Fruit fly (Drosophila melanogaster) whole organism, prepupa: ENCODE measurements around the gene CG31677.
A peak's percentile ranks its signal among the peaks of the same experiment; 100 is the strongest.

Experiments
- Blimp-1 ChIP-seq: fragments of 200-800 bp; sonication (Bioruptor generic); optimal IDR thresholded peaks from 3 replicates; lab custom pipeline; 2017; ENCODE audit warnings: missing biosample characterization, missing genetic modification characterization, mild to moderate bottlenecking, moderate library complexity, missing genetic modification reagents
- CG10631 ChIP-seq: fragments of 200-800 bp; sonication (Bioruptor generic); optimal IDR thresholded peaks from 2 replicates; lab custom pipeline; 2016; ENCODE audit warnings: missing biosample characterization, missing genetic modification characterization
- CG10669 ChIP-seq: fragments of 200-800 bp; sonication (Bioruptor generic); optimal IDR thresholded peaks from 3 replicates; lab custom pipeline; 2018; ENCODE audit warnings: missing biosample characterization, mild to moderate bottlenecking, missing genetic modification characterization, moderate library complexity
- CG11294 ChIP-seq: fragments of 200-800 bp; sonication (Bioruptor generic); IDR thresholded peaks from 2 replicates; pipeline ENCODE4 v1.3.6; 2022; ENCODE audit warnings: missing biosample characterization, missing genetic modification characterization
- CG11762 ChIP-seq: fragments of 200-800 bp; sonication (Bioruptor generic); optimal IDR thresholded peaks from 3 replicates; lab custom pipeline; 2016; ENCODE audit warnings: missing biosample characterization, missing genetic modification characterization; ENCODE audit not compliant: insufficient read depth
- CG15336 ChIP-seq: fragments of 200-800 bp; sonication (Bioruptor generic); IDR thresholded peaks from 2 replicates; pipeline ENCODE4 v1.3.6; 2022; ENCODE audit warnings: missing biosample characterization, missing genetic modification characterization
- CG1621 ChIP-seq: fragments of 200-800 bp; sonication (Bioruptor generic); optimal IDR thresholded peaks from 3 replicates; lab custom pipeline; 2018; ENCODE audit warnings: missing biosample characterization, mild to moderate bottlenecking, missing genetic modification characterization
- CG16779 ChIP-seq: fragments of 200-800 bp; sonication (Bioruptor generic); optimal IDR thresholded peaks from 3 replicates; lab custom pipeline; 2017; ENCODE audit warnings: missing biosample characterization, mild to moderate bottlenecking, missing genetic modification characterization
- CG3032 ChIP-seq: fragments of 200-800 bp; optimal IDR thresholded peaks from 2 replicates; lab custom pipeline; 2019; ENCODE audit warnings: missing biosample characterization, mild to moderate bottlenecking, missing genetic modification characterization, moderate library complexity
- CG31627 ChIP-seq: fragments of 200-800 bp; sonication (Bioruptor generic); optimal IDR thresholded peaks from 3 replicates; lab custom pipeline; 2016; ENCODE audit warnings: missing biosample characterization, missing genetic modification characterization
- CG32006 ChIP-seq: fragments of 200-800 bp; sonication (Bioruptor generic); optimal IDR thresholded peaks from 3 replicates; lab custom pipeline; 2017; ENCODE audit warnings: missing biosample characterization, mild to moderate bottlenecking, missing genetic modification characterization
- CG34406 ChIP-seq: fragments of 200-800 bp; sonication (Bioruptor generic); optimal IDR thresholded peaks from 3 replicates; lab custom pipeline; 2016; ENCODE audit warnings: missing biosample characterization, missing genetic modification characterization
- CG3919 ChIP-seq: fragments of 200-800 bp; sonication (Bioruptor generic); optimal IDR thresholded peaks from 3 replicates; lab custom pipeline; 2016; ENCODE audit warnings: missing biosample characterization, missing genetic modification characterization
- CG6163 ChIP-seq: fragments of 200-800 bp; sonication (Bioruptor generic); IDR thresholded peaks from 3 replicates; pipeline ENCODE4 v1.3.6; 2022; ENCODE audit warnings: missing biosample characterization, missing genetic modification characterization
- CG6808 ChIP-seq: fragments of 200-800 bp; sonication (Bioruptor generic); optimal IDR thresholded peaks from 3 replicates; lab custom pipeline; 2017; ENCODE audit warnings: missing biosample characterization, missing genetic modification characterization, mild to moderate bottlenecking, moderate library complexity, missing genetic modification reagents
- CG6854 ChIP-seq: fragments of 200-800 bp; sonication (Bioruptor generic); optimal IDR thresholded peaks from 2 replicates; lab custom pipeline; 2017; ENCODE audit warnings: missing biosample characterization, mild to moderate bottlenecking, missing genetic modification characterization
- CG7368 ChIP-seq: fragments of 200-800 bp; sonication (Bioruptor generic); optimal IDR thresholded peaks from 3 replicates; lab custom pipeline; 2016; ENCODE audit warnings: missing biosample characterization, missing genetic modification characterization
- CG8119 ChIP-seq: fragments of 200-800 bp; sonication (Bioruptor generic); IDR thresholded peaks from 3 replicates; pipeline ENCODE4 v1.3.6; 2022; ENCODE audit warnings: missing biosample characterization, missing genetic modification characterization
- CG8319 ChIP-seq: fragments of 200-800 bp; sonication (Bioruptor generic); optimal IDR thresholded peaks from 3 replicates; lab custom pipeline; 2016; ENCODE audit warnings: missing biosample characterization, missing genetic modification characterization
- CG8632 ChIP-seq: fragments of 200-800 bp; sonication (Bioruptor generic); optimal IDR thresholded peaks from 3 replicates; lab custom pipeline; 2016; ENCODE audit warnings: missing biosample characterization, missing genetic modification characterization
- CG9139 ChIP-seq: fragments of 200-800 bp; sonication (Bioruptor generic); optimal IDR thresholded peaks from 3 replicates; lab custom pipeline; 2017; ENCODE audit warnings: missing biosample characterization, mild to moderate bottlenecking, missing genetic modification characterization
- Eip78C ChIP-seq: fragments of 200-800 bp; sonication (Bioruptor generic); peaks from one replicate; lab custom pipeline; 2016; ENCODE audit warnings: missing biosample characterization, missing genetic modification characterization
- Eip93F ChIP-seq: fragments of 200-800 bp; sonication (Bioruptor generic); optimal IDR thresholded peaks from 2 replicates; lab custom pipeline; 2016; ENCODE audit warnings: missing biosample characterization, mild to moderate bottlenecking, missing genetic modification characterization
- Ets21C ChIP-seq: fragments of 200-800 bp; sonication (Bioruptor generic); optimal IDR thresholded peaks from 3 replicates; lab custom pipeline; 2016; ENCODE audit warnings: missing biosample characterization, missing genetic modification characterization
- Ets96B ChIP-seq: fragments of 200-800 bp; optimal IDR thresholded peaks from 2 replicates; lab custom pipeline; 2019; ENCODE audit warnings: missing biosample characterization, mild to moderate bottlenecking, missing genetic modification characterization, moderate library complexity
- Gug ChIP-seq: fragments of 200-800 bp; sonication (Bioruptor generic); IDR thresholded peaks from 2 replicates; pipeline ENCODE4 v1.3.6; 2022; ENCODE audit warnings: missing biosample characterization, missing genetic modification characterization
- Hr38 ChIP-seq: sonication (Bioruptor generic); optimal IDR thresholded peaks from 2 replicates; lab custom pipeline; 2016; ENCODE audit warnings: missing biosample characterization, missing genetic modification characterization
- Hr4 ChIP-seq: fragments of 200-800 bp; sonication (Bioruptor generic); optimal IDR thresholded peaks from 3 replicates; lab custom pipeline; 2016; ENCODE audit warnings: missing biosample characterization, missing genetic modification characterization
- Lpt ChIP-seq: fragments of 200-800 bp; sonication (Bioruptor generic); optimal IDR thresholded peaks from 3 replicates; lab custom pipeline; 2016; ENCODE audit warnings: missing biosample characterization, missing genetic modification characterization
- Met ChIP-seq: fragments of 200-800 bp; sonication (Bioruptor generic); optimal IDR thresholded peaks from 3 replicates; lab custom pipeline; 2016; ENCODE audit warnings: missing biosample characterization, missing genetic modification characterization
- Smox ChIP-seq: fragments of 200-800 bp; sonication (Bioruptor generic); optimal IDR thresholded peaks from 3 replicates; lab custom pipeline; 2016; ENCODE audit warnings: missing biosample characterization, missing genetic modification characterization
- Sox102F ChIP-seq: fragments of 200-800 bp; sonication (Bioruptor generic); optimal IDR thresholded peaks from 2 replicates; lab custom pipeline; 2016; ENCODE audit warnings: missing biosample characterization, mild to moderate bottlenecking, missing genetic modification characterization
- Sox14 ChIP-seq: fragments of 200-800 bp; sonication (Bioruptor generic); optimal IDR thresholded peaks from 3 replicates; lab custom pipeline; 2016; ENCODE audit warnings: missing biosample characterization, missing genetic modification characterization
- achi ChIP-seq: fragments of 200-800 bp; sonication (Bioruptor generic); optimal IDR thresholded peaks from 3 replicates; lab custom pipeline; 2016; ENCODE audit warnings: missing biosample characterization, missing genetic modification characterization
- acj6 ChIP-seq: fragments of 200-800 bp; sonication (Bioruptor generic); optimal IDR thresholded peaks from 3 replicates; lab custom pipeline; 2016; ENCODE audit warnings: missing biosample characterization, missing genetic modification characterization
- cyc ChIP-seq: fragments of 200-800 bp; sonication (Bioruptor generic); optimal IDR thresholded peaks from 3 replicates; lab custom pipeline; 2016; ENCODE audit warnings: missing biosample characterization, missing genetic modification characterization
- dac ChIP-seq: fragments of 200-800 bp; sonication (Bioruptor generic); optimal IDR thresholded peaks from 2 replicates; lab custom pipeline; 2017; ENCODE audit warnings: missing biosample characterization, mild to moderate bottlenecking, missing genetic modification characterization
- eg ChIP-seq: fragments of 200-800 bp; sonication (Bioruptor generic); IDR thresholded peaks from 3 replicates; pipeline ENCODE4 v1.3.6; 2022; ENCODE audit warnings: missing biosample characterization, missing genetic modification characterization
- esn ChIP-seq: fragments of 200-800 bp; sonication (Bioruptor generic); optimal IDR thresholded peaks from 2 replicates; lab custom pipeline; 2016; ENCODE audit warnings: missing biosample characterization, mild to moderate bottlenecking, missing genetic modification characterization, moderate library complexity
- fd59A ChIP-seq: fragments of 200-800 bp; sonication (Bioruptor generic); optimal IDR thresholded peaks from 2 replicates; lab custom pipeline; 2017; ENCODE audit warnings: missing biosample characterization, mild to moderate bottlenecking, missing genetic modification characterization, missing genetic modification reagents
- fd85E ChIP-seq: fragments of 200-800 bp; sonication (Bioruptor generic); optimal IDR thresholded peaks from 3 replicates; lab custom pipeline; 2016; ENCODE audit warnings: missing biosample characterization, missing genetic modification characterization
- fkh ChIP-seq: fragments of 200-800 bp; sonication (Bioruptor generic); optimal IDR thresholded peaks from 3 replicates; lab custom pipeline; 2017; ENCODE audit warnings: missing biosample characterization, mild to moderate bottlenecking, missing genetic modification characterization, moderate library complexity
- lz ChIP-seq: fragments of 200-800 bp; sonication (Bioruptor generic); optimal IDR thresholded peaks from 3 replicates; lab custom pipeline; 2016; ENCODE audit warnings: missing biosample characterization, missing genetic modification characterization
- net ChIP-seq: fragments of 200-800 bp; sonication (Bioruptor generic); optimal IDR thresholded peaks from 3 replicates; lab custom pipeline; 2016; ENCODE audit warnings: missing biosample characterization, missing genetic modification characterization
- pdm3 ChIP-seq: fragments of 200-800 bp; sonication (Bioruptor generic); optimal IDR thresholded peaks from 3 replicates; lab custom pipeline; 2016; ENCODE audit warnings: missing biosample characterization, missing genetic modification characterization
- salr ChIP-seq, 2 experiments: fragments of 200-800 bp; sonication (Bioruptor generic); optimal IDR thresholded peaks; 3 replicates each; lab custom pipeline; 2016 to 2018; ENCODE audit warnings: missing biosample characterization in 2 of 2, missing genetic modification characterization in 2 of 2, mild to moderate bottlenecking in 1 of 2
- ss ChIP-seq, 2 experiments: fragments of 200-800 bp; sonication (Bioruptor generic); optimal IDR thresholded peaks; 2 replicates in 1 of 2; 3 replicates in 1 of 2; lab custom pipeline; 2017 to 2018; ENCODE audit warnings: mild to moderate bottlenecking in 2 of 2, missing biosample characterization in 2 of 2, missing genetic modification characterization in 2 of 2, moderate library complexity in 1 of 2
- svp ChIP-seq: fragments of 200-800 bp; sonication (Bioruptor generic); peaks from one replicate; lab custom pipeline; 2016; ENCODE audit warnings: missing biosample characterization, missing genetic modification characterization
- topi ChIP-seq: fragments of 200-800 bp; sonication (Bioruptor generic); optimal IDR thresholded peaks from 3 replicates; lab custom pipeline; 2016; ENCODE audit warnings: missing biosample characterization, missing genetic modification characterization
- vri ChIP-seq: fragments of 200-800 bp; sonication (Bioruptor generic); optimal IDR thresholded peaks from 3 replicates; lab custom pipeline; 2016; ENCODE audit warnings: missing biosample characterization, mild to moderate bottlenecking, missing genetic modification characterization

CG31677 gene

dm6 chr2L:20604096-20604495 lies at the start of gene CG31677:
TSS of gene CG31677 (minus strand) at chr2L:20604196.
- no peak for TF ChIP-seq achi
- TF ChIP-seq CG11762 (GFP tag; lab: Kevin White, UChicago): no peak
- no peak for TF ChIP-seq CG6854 (GFP tag; lab: Kevin White, UChicago)
- TF ChIP-seq CG10669 (GFP tag; lab: Kevin White, UChicago): no peak
- TF ChIP-seq CG11294: no peak
- TF ChIP-seq fkh (GFP tag; lab: Kevin White, UChicago): no peak
- no peak for TF ChIP-seq Sox102F (GFP tag; lab: Kevin White, UChicago)
- no peak for TF ChIP-seq esn (GFP tag; lab: Kevin White, UChicago)
- no peak for TF ChIP-seq topi
- no peak for TF ChIP-seq Met (GFP tag; lab: Kevin White, UChicago)
- TF ChIP-seq salr (GFP tag; optimal IDR thresholded peaks at IDR 0.05; lab: Kevin White, UChicago): no peak
- TF ChIP-seq, all 60 proteins: peak for 0

dm6 chr2L:20649891-20650290 lies 45.9 kb upstream of the CG31677 start, which contains the start of gene CG2611:
TSS of gene CG2611 (plus strand) at chr2L:20650189.
- TF ChIP-seq svp (peak; percentile 61), fd85E (GFP tag; lab: Kevin White, UChicago) (no peak), achi (peak; percentile 48), CG1621 (tag; lab: Kevin White, UChicago) (no peak), fkh (GFP tag; lab: Kevin White, UChicago) (peak; percentile 96), vri (no peak), eg (GFP tag; lab: Robert Waterston, UW) (0 out of 3 replicates have a peak, but pooled peaks have one; percentile 30), CG6808 (GFP tag; lab: Kevin White, UChicago) (no peak), CG9139 (GFP tag; lab: Kevin White, UChicago) (no peak), CG3919 (no peak), CG34406 (GFP tag; lab: Kevin White, UChicago) (no peak), CG8632 (GFP tag; lab: Kevin White, UChicago) (no peak), pdm3 (GFP tag; lab: Kevin White, UChicago) (no peak), Met (GFP tag; lab: Kevin White, UChicago) (no peak), Hr38 (GFP tag; lab: Kevin White, UChicago) (no peak), lz (GFP tag; lab: Kevin White, UChicago) (peak; percentile 60), CG11762 (GFP tag; lab: Kevin White, UChicago) (no peak), Lpt (GFP tag; lab: Kevin White, UChicago) (no peak), fd59A (GFP tag; lab: Kevin White, UChicago) (no peak), acj6 (peak; percentile 53), CG15336 (GFP tag; lab: Robert Waterston, UW) (peak; percentile 35; the same call in 1 of the 2 replicates), CG6163 (GFP tag; lab: Robert Waterston, UW) (peak; percentile 59; the same call in 2 of the 3 replicates), Blimp-1 (GFP tag; lab: Kevin White, UChicago) (no peak), ss (GFP tag; optimal IDR thresholded peaks at IDR 0.05; lab: Kevin White, UChicago) (no peak), CG7368 (GFP tag; lab: Kevin White, UChicago) (no peak), Sox14 (GFP tag; lab: Kevin White, UChicago) (peak; percentile 78), Eip78C (GFP tag; lab: Kevin White, UChicago) (no peak), dac (GFP tag; lab: Kevin White, UChicago) (no peak), Eip93F (GFP tag; lab: Kevin White, UChicago) (no peak), CG10669 (GFP tag; lab: Kevin White, UChicago) (no peak), CG11294 (no peak), net (GFP tag; lab: Kevin White, UChicago) (no peak), Hr4 (GFP tag; lab: Kevin White, UChicago) (no peak), Ets96B (peak; percentile 35), Sox102F (GFP tag; lab: Kevin White, UChicago) (no peak), Gug (GFP tag; lab: Robert Waterston, UW) (no peak), CG10631 (GFP tag; lab: Kevin White, UChicago) (no peak), CG16779 (tag; lab: Kevin White, UChicago) (no peak), CG31627 (GFP tag; lab: Kevin White, UChicago) (peak; percentile 65), CG8319 (GFP tag; lab: Kevin White, UChicago) (no peak), CG8119 (GFP tag; lab: Robert Waterston, UW) (no peak), CG3032 (tag; lab: Kevin White, UChicago) (peak; percentile 41), Ets21C (GFP tag; lab: Kevin White, UChicago) (no peak), Smox (GFP tag; lab: Kevin White, UChicago) (no peak), cyc (GFP tag; lab: Kevin White, UChicago) (peak; percentile 51), CG32006 (no peak)
